Fruit fly (Drosophila melanogaster): ENCODE measurements around the gene CG43732.

CG43732 gene

DNA sequence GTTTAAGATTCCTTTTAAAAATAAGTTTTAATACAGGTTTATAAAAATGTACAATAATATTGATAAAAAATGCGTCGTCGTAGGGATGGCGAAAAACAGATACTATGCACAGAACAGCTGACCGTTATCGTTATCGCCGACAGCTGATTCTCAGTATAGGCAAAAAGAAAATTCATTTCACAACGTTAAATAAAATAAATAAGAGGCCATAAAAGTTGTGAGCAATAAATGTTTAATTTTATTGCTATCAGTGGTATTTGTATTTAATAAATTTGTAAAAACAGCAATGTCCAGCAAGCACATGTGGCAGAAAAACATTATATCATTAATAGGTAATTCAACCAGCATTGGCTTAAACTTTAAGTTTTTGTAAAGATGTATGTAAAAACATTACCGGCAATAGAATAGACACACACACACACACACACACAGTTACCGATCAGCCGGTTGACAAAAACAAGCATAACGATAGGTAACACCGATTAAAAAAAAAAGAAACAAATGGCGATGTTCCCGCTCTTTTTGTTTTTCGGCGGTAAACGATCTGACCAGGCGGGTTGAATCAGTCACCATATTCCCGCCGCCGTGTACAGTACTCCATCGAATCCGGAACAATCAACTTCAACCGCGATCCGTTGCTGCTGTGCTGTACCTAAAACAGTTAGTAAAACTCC lies 31.0 kb downstream of the CG43732 start, which contains the start of the genes dnk and Smu1 (continued):
- TF ChIP-seq Spps (tag; optimal IDR thresholded peaks at IDR 0.05), result no peak
- peak; percentile 23 for TF ChIP-seq pzg (GFP tag; optimal IDR thresholded peaks at IDR 0.05)
- TF ChIP-seq ems (GFP tag; optimal IDR thresholded peaks at IDR 0.05), result no peak
- no peak for TF ChIP-seq tio (GFP tag; optimal IDR thresholded peaks at IDR 0.05)
- TF ChIP-seq CG3726 (GFP tag; IDR thresholded peaks at IDR 0.05), result no peak
- no peak for TF ChIP-seq gem (tag; optimal IDR thresholded peaks at IDR 0.05)
- TF ChIP-seq ssp (GFP tag; IDR thresholded peaks at IDR 0.05), result no peak
- TF ChIP-seq MBD-R2 (GFP tag; IDR thresholded peaks at IDR 0.05), result peak; percentile 66
- no peak for TF ChIP-seq Lpt (GFP tag; optimal IDR thresholded peaks at IDR 0.05)
- no peak for TF ChIP-seq Aef1 (GFP tag; IDR thresholded peaks at IDR 0.05)
- TF ChIP-seq Gsc (GFP tag; IDR thresholded peaks at IDR 0.05), result no peak
- TF ChIP-seq CG13287 (GFP tag; IDR thresholded peaks at IDR 0.05; ENCODE audit: partially characterized antibody), result peak; percentile 56
- TF ChIP-seq CG11695 (GFP tag; IDR thresholded peaks at IDR 0.05), result no peak
- TF ChIP-seq CG1792 (GFP tag; optimal IDR thresholded peaks at IDR 0.05), result no peak
- no peak for TF ChIP-seq jigr1 (GFP tag; IDR thresholded peaks at IDR 0.05)
- TF ChIP-seq E2f1 (GFP tag; IDR thresholded peaks at IDR 0.05), result peak; percentile 56; the same call in 1 of the 2 replicates
- no peak for TF ChIP-seq CG13123 (GFP tag; optimal IDR thresholded peaks at IDR 0.05)
- no peak for TF ChIP-seq CG32772 (GFP tag; IDR thresholded peaks at IDR 0.05)
- TF ChIP-seq ranshi (GFP tag; IDR thresholded peaks at IDR 0.05), result no peak
- TF ChIP-seq CG30431 (GFP tag; optimal IDR thresholded peaks at IDR 0.05), result no peak
- TF ChIP-seq CG8281 (tag; optimal IDR thresholded peaks at IDR 0.05), result no peak
- no peak for TF ChIP-seq slou (GFP tag; optimal IDR thresholded peaks at IDR 0.05)
- TF ChIP-seq MTF-1 (GFP tag; optimal IDR thresholded peaks at IDR 0.05; ENCODE audit: borderline replicate concordance), result no peak
- no peak for TF ChIP-seq CG12942 (GFP tag; optimal IDR thresholded peaks at IDR 0.05)
- peak; percentile 49 for TF ChIP-seq E2f2 (GFP tag; IDR thresholded peaks at IDR 0.05)

DNA sequence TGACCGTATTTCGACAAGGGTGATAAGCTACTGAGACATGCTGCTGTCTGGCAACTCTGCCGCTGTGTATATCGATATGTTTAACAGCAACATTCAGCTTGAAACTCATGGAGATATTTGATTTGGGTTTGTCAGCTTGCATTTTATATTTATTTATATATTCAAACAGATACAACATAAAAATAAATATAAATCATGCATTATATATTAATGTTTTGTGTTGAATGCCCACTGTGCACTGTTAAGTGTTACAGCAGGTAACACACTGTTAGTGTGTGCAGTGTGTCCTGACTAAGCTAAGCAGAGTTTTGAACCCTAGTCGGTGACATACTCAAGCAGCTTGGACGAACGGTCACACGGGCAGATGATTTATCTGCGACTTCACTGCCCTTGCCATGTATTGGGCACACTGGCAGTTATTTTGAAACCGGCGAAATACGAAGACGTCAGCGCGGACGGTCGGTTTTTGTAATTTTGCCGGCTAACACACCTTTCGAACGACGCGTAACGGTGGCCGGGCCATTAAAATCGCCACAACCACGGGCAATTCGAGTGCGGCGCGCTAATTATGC lies 33.7 kb downstream of the CG43732 start, which contains the start of the genes snRNP-U1-C and gukh:
TSS of gene snRNP-U1-C (minus strand) at position 37 of the 572 bp plus-strand sequence.
TSS of gene gukh (plus strand) at position 412 of the 572 bp plus-strand sequence.
- TF ChIP-seq vvl (GFP tag; IDR thresholded peaks at IDR 0.05) (peak; percentile 93), CG10959 (GFP tag; IDR thresholded peaks at IDR 0.05) (peak; percentile 56; the same call in 1 of the 2 replicates), wek (GFP tag; optimal IDR thresholded peaks at IDR 0.05) (peak; percentile 27), CG7987 (GFP tag; optimal IDR thresholded peaks at IDR 0.05) (peak; percentile 32), zfh1 (GFP tag; IDR thresholded peaks at IDR 0.05) (peak; percentile 87), jigr1 (GFP tag; IDR thresholded peaks at IDR 0.05) (no peak), ap (GFP tag; IDR thresholded peaks at IDR 0.05) (peak; percentile 81), pho (GFP tag; optimal IDR thresholded peaks at IDR 0.05) (peak; percentile 32), HmgD (GFP tag; optimal IDR thresholded peaks at IDR 0.05) (peak; percentile 65), scrt (GFP tag; optimal IDR thresholded peaks at IDR 0.05) (peak; percentile 53), hkb (optimal IDR thresholded peaks at IDR 0.05) (no peak), hkb (GFP tag; IDR thresholded peaks at IDR 0.05) (peak; percentile 88), CG18764 (GFP tag; optimal IDR thresholded peaks at IDR 0.05) (peak; percentile 56), Antp (GFP tag; optimal IDR thresholded peaks at IDR 0.05) (peak; percentile 20), CG15514 (GFP tag; optimal IDR thresholded peaks at IDR 0.05) (peak; percentile 79), sr (GFP tag; IDR thresholded peaks at IDR 0.05) (no peak; the same call in 1 of the 3 replicates), odd (GFP tag; optimal IDR thresholded peaks at IDR 0.05) (peak; percentile 61), Oaz (GFP tag; IDR thresholded peaks at IDR 0.05) (peak; percentile 77), luna (GFP tag; optimal IDR thresholded peaks at IDR 0.05) (no peak), CG7786 (GFP tag; optimal IDR thresholded peaks at IDR 0.05) (no peak), CG31388 (GFP tag; optimal IDR thresholded peaks at IDR 0.05) (no peak), CG2116 (GFP tag; optimal IDR thresholded peaks at IDR 0.05) (peak; percentile 85), CG3995 (GFP tag; optimal IDR thresholded peaks at IDR 0.05) (peak; percentile 25), gcm2 (GFP tag; optimal IDR thresholded peaks at IDR 0.05) (peak; percentile 30), Ssrp (tag; optimal IDR thresholded peaks at IDR 0.05) (peak; percentile 59), crp (GFP tag; optimal IDR thresholded peaks at IDR 0.05) (peak in 1 of 2 experiments; percentile 58), gsb-n (tag; optimal IDR thresholded peaks at IDR 0.05) (peak; percentile 70)
